Fruit fly (Drosophila melanogaster): Measurements from ENCODE around the gene Kmn1.

The Kmn1 gene

dm6 chrX:11576540-11576939, 4.3 kb upstream of the Kmn1 start, which contains the start of gene CG11695:
Gene CG11695 (plus strand): TSS chrX:11576883.
- TF ChIP-seq Hr96 (GFP tag; optimal IDR thresholded peaks at IDR 0.05) (no peak), CG14711 (tag; optimal IDR thresholded peaks at IDR 0.05) (peak; percentile 77), Crg-1 (GFP tag; optimal IDR thresholded peaks at IDR 0.05) (peak; percentile 42), CG5204 (GFP tag; optimal IDR thresholded peaks at IDR 0.05) (no peak), Mnt (GFP tag; optimal IDR thresholded peaks at IDR 0.05) (peak; percentile 77), CG7101 (tag; optimal IDR thresholded peaks at IDR 0.05) (peak; percentile 85), kay (GFP tag; ENCODE audit: borderline replicate concordance) (no peak), CG12768 (GFP tag; optimal IDR thresholded peaks at IDR 0.05) (peak; percentile 62), toe (GFP tag; optimal IDR thresholded peaks at IDR 0.05) (no peak), cnc (optimal IDR thresholded peaks at IDR 0.05) (no peak), CG1620 (GFP tag; optimal IDR thresholded peaks at IDR 0.05) (peak; percentile 81), pad (GFP tag; optimal IDR thresholded peaks at IDR 0.05) (peak; percentile 68), CG33017 (tag; optimal IDR thresholded peaks at IDR 0.05) (no peak), Clk (GFP tag; optimal IDR thresholded peaks at IDR 0.05) (no peak), cic (GFP tag; optimal IDR thresholded peaks at IDR 0.05) (peak; percentile 5), ovo (GFP tag; optimal IDR thresholded peaks at IDR 0.05) (peak; percentile 47), tj (GFP tag; optimal IDR thresholded peaks at IDR 0.05) (peak; percentile 59), bab1 (GFP tag; optimal IDR thresholded peaks at IDR 0.05) (peak; percentile 90), CG7045 (GFP tag; optimal IDR thresholded peaks at IDR 0.05) (peak; percentile 55), CG11617 (GFP tag; optimal IDR thresholded peaks at IDR 0.05) (peak; percentile 79)

DNA sequence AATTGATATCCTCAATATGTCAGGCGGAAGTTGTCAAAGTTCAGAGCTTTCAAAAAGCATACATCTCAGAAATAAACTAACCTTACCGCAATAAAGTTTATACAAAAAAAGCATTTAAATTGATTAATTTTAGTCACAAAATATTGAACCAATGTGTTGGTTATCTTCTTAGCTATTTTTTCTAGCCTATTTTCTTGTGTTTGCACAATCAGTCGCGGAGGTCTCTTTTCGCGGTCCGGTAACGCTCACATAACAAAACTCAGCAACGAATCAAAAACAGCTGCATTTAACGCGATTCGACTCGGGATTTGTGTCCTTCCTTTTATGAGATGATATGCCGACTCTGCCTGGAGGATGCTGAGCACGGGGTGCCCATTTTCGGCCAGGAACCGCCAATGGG, 1.3 kb upstream of the Kmn1 start, which contains the start of gene CG11696:
Gene CG11696, plus strand, starts transcription at position 203 of the 400 bp plus-strand sequence.
- TF ChIP-seq tj (GFP tag; optimal IDR thresholded peaks at IDR 0.05), result no peak
- TF ChIP-seq CG1620 (GFP tag; optimal IDR thresholded peaks at IDR 0.05), result no peak
- TF ChIP-seq Hr96 (GFP tag; optimal IDR thresholded peaks at IDR 0.05), result no peak
- no peak for TF ChIP-seq Clk (GFP tag; optimal IDR thresholded peaks at IDR 0.05)
- TF ChIP-seq toe (GFP tag; optimal IDR thresholded peaks at IDR 0.05), result no peak
- no peak for TF ChIP-seq Mnt (GFP tag; optimal IDR thresholded peaks at IDR 0.05)
- no peak for TF ChIP-seq CG14711 (tag; optimal IDR thresholded peaks at IDR 0.05)
- no peak for TF ChIP-seq ovo (GFP tag; optimal IDR thresholded peaks at IDR 0.05)
- TF ChIP-seq bab1 (GFP tag; optimal IDR thresholded peaks at IDR 0.05), result no peak
- TF ChIP-seq pad (GFP tag; optimal IDR thresholded peaks at IDR 0.05), result no peak
- no peak for TF ChIP-seq cic (GFP tag; optimal IDR thresholded peaks at IDR 0.05)
- no peak for TF ChIP-seq CG11617 (GFP tag; optimal IDR thresholded peaks at IDR 0.05)
- no peak for TF ChIP-seq Crg-1 (GFP tag; optimal IDR thresholded peaks at IDR 0.05)
- TF ChIP-seq CG12768 (GFP tag; optimal IDR thresholded peaks at IDR 0.05), result no peak
- TF ChIP-seq CG33017 (tag; optimal IDR thresholded peaks at IDR 0.05), result no peak
- TF ChIP-seq CG7101 (tag; optimal IDR thresholded peaks at IDR 0.05), result no peak

DNA sequence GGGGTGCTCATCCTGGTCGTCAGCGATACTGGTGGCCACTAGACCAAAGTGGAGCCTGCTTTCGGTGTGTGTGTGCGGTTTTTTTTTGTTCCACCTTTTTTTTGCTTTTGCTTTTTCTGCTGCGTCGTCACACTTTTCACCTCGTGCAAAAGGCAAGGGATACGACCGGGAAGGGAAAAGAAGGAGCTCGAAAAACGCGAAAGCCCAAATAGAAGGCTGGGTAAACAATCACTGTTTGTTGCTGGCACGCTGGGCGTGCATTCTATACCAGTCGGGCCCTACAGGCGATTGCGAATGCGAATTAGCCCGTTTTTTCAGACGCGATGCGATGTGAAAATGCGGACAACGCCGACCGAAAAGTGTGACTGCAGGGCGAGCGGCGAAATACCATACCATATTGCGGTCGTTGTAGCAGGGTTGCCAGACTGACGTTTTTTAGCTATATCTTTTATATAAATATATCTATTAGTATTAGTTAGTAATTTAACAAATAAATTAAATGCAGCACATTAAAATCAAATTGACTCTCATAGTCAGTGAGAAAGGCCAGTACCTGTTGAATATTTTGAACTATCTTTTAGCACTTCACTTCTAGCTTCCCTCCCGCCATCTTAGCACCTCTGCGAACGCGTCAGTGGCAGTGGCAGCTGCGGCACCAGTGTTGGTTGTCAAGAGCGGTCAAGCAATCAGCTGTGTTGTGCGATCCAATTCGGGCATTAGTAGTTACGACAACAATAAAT, 2.1 kb downstream of the Kmn1 start, which contains the start of the genes Polr2A and CG11699:
Gene Polr2A, minus strand, starts transcription at position 371 of the 740 bp plus-strand sequence.
Gene CG11699, plus strand, starts transcription at position 666 of the 740 bp plus-strand sequence.
- TF ChIP-seq CG7101 (tag; optimal IDR thresholded peaks at IDR 0.05) (peak; percentile 73), ovo (GFP tag; optimal IDR thresholded peaks at IDR 0.05) (peak; percentile 48), CG5204 (GFP tag; optimal IDR thresholded peaks at IDR 0.05) (no peak), CG1620 (GFP tag; optimal IDR thresholded peaks at IDR 0.05) (peak; percentile 50), CG7045 (GFP tag; optimal IDR thresholded peaks at IDR 0.05) (no peak), kay (GFP tag; ENCODE audit: borderline replicate concordance) (no peak), cnc (optimal IDR thresholded peaks at IDR 0.05) (no peak), CG11617 (GFP tag; optimal IDR thresholded peaks at IDR 0.05) (peak; percentile 66), toe (GFP tag; optimal IDR thresholded peaks at IDR 0.05) (peak; percentile 7), Crg-1 (GFP tag; optimal IDR thresholded peaks at IDR 0.05) (peak; percentile 71), pad (GFP tag; optimal IDR thresholded peaks at IDR 0.05) (peak; percentile 73), Hr96 (GFP tag; optimal IDR thresholded peaks at IDR 0.05) (no peak), bab1 (GFP tag; optimal IDR thresholded peaks at IDR 0.05) (peak; percentile 78), tj (GFP tag; optimal IDR thresholded peaks at IDR 0.05) (peak; percentile 95), CG33017 (tag; optimal IDR thresholded peaks at IDR 0.05) (no peak), Mnt (GFP tag; optimal IDR thresholded peaks at IDR 0.05) (peak; percentile 85), CG12768 (GFP tag; optimal IDR thresholded peaks at IDR 0.05) (no peak), CG14711 (tag; optimal IDR thresholded peaks at IDR 0.05) (peak; percentile 73), cic (GFP tag; optimal IDR thresholded peaks at IDR 0.05) (peak; percentile 15), Clk (GFP tag; optimal IDR thresholded peaks at IDR 0.05) (peak; percentile 33)

DNA sequence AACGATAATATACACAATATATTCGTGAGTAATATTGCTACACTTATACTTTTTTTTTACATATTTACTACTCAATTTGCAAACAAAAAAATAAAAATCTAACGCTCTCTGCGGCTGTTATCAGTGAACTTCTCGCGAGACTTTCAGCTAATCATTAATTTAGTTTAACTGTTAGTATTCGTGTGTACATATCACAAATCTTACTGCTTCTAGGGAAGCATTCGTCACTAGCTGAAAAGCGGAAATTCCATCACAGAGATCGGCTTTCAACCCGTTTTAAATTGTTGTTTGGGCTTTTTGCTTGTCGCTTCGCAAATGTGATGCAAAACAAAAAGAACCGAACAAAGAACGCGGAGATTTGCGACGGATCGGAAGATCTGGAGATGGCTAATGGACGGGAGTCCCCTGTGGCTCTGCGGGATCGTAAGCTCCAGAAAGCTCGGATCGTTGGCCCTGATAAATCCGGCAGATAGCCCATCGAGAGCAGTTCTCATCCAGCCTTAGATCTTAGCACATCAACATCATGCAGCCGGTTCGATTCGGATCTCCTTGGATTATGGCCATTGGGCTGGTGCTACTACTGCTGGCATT, 10.7 kb downstream of the Kmn1 start, which contains the start of gene PGRP-SA:
Gene PGRP-SA, plus strand, starts transcription at position 194 of the 591 bp plus-strand sequence.
- no peak for TF ChIP-seq kay (GFP tag; ENCODE audit: borderline replicate concordance)
- peak; percentile 9 for TF ChIP-seq CG12768 (GFP tag; optimal IDR thresholded peaks at IDR 0.05)
- no peak for TF ChIP-seq Mnt (GFP tag; optimal IDR thresholded peaks at IDR 0.05)
- TF ChIP-seq Hr96 (GFP tag; optimal IDR thresholded peaks at IDR 0.05), result no peak
- TF ChIP-seq CG33017 (tag; optimal IDR thresholded peaks at IDR 0.05), result no peak
- TF ChIP-seq bab1 (GFP tag; optimal IDR thresholded peaks at IDR 0.05), result peak; percentile 38
- no peak for TF ChIP-seq Clk (GFP tag; optimal IDR thresholded peaks at IDR 0.05)
- no peak for TF ChIP-seq tj (GFP tag; optimal IDR thresholded peaks at IDR 0.05)
- TF ChIP-seq cnc (optimal IDR thresholded peaks at IDR 0.05), result no peak
- no peak for TF ChIP-seq CG5204 (GFP tag; optimal IDR thresholded peaks at IDR 0.05)
- no peak for TF ChIP-seq CG7045 (GFP tag; optimal IDR thresholded peaks at IDR 0.05)
- TF ChIP-seq CG14711 (tag; optimal IDR thresholded peaks at IDR 0.05), result no peak
- TF ChIP-seq ovo (GFP tag; optimal IDR thresholded peaks at IDR 0.05), result no peak
- TF ChIP-seq toe (GFP tag; optimal IDR thresholded peaks at IDR 0.05), result no peak
- TF ChIP-seq cic (GFP tag; optimal IDR thresholded peaks at IDR 0.05), result peak; percentile 79
- TF ChIP-seq CG7101 (tag; optimal IDR thresholded peaks at IDR 0.05), result peak; percentile 5
